Fruit fly (Drosophila melanogaster) whole organism, prepupa: ENCODE data around the gene sing.

Source experiments
- Blimp-1 ChIP-seq: fragments of 200-800 bp; sonication (Bioruptor generic); optimal IDR thresholded peaks from 3 replicates; lab custom pipeline; 2017; ENCODE audit warnings: missing biosample characterization, missing genetic modification characterization, mild to moderate bottlenecking, moderate library complexity, missing genetic modification reagents
- CG10631 ChIP-seq: fragments of 200-800 bp; sonication (Bioruptor generic); optimal IDR thresholded peaks from 2 replicates; lab custom pipeline; 2016; ENCODE audit warnings: missing biosample characterization, missing genetic modification characterization
- CG11762 ChIP-seq: fragments of 200-800 bp; sonication (Bioruptor generic); optimal IDR thresholded peaks from 3 replicates; lab custom pipeline; 2016; ENCODE audit warnings: missing biosample characterization, missing genetic modification characterization; ENCODE audit not compliant: insufficient read depth
- CG15336 ChIP-seq: fragments of 200-800 bp; sonication (Bioruptor generic); IDR thresholded peaks from 2 replicates; pipeline ENCODE4 v1.3.6; 2022; ENCODE audit warnings: missing biosample characterization, missing genetic modification characterization
- CG1621 ChIP-seq: fragments of 200-800 bp; sonication (Bioruptor generic); optimal IDR thresholded peaks from 3 replicates; lab custom pipeline; 2018; ENCODE audit warnings: missing biosample characterization, mild to moderate bottlenecking, missing genetic modification characterization
- CG31627 ChIP-seq: fragments of 200-800 bp; sonication (Bioruptor generic); optimal IDR thresholded peaks from 3 replicates; lab custom pipeline; 2016; ENCODE audit warnings: missing biosample characterization, missing genetic modification characterization
- CG32006 ChIP-seq: fragments of 200-800 bp; sonication (Bioruptor generic); optimal IDR thresholded peaks from 3 replicates; lab custom pipeline; 2017; ENCODE audit warnings: missing biosample characterization, mild to moderate bottlenecking, missing genetic modification characterization
- CG34406 ChIP-seq: fragments of 200-800 bp; sonication (Bioruptor generic); optimal IDR thresholded peaks from 3 replicates; lab custom pipeline; 2016; ENCODE audit warnings: missing biosample characterization, missing genetic modification characterization
- CG3919 ChIP-seq: fragments of 200-800 bp; sonication (Bioruptor generic); optimal IDR thresholded peaks from 3 replicates; lab custom pipeline; 2016; ENCODE audit warnings: missing biosample characterization, missing genetic modification characterization
- CG4318 ChIP-seq: fragments of 200-800 bp; sonication (Bioruptor generic); optimal IDR thresholded peaks from 3 replicates; lab custom pipeline; 2017; ENCODE audit warnings: missing biosample characterization, mild to moderate bottlenecking, missing genetic modification characterization
- CG6276 ChIP-seq: fragments of 200-800 bp; sonication (Bioruptor generic); optimal IDR thresholded peaks from 2 replicates; lab custom pipeline; 2017; ENCODE audit warnings: missing biosample characterization, mild to moderate bottlenecking, missing genetic modification characterization
- CG6792 ChIP-seq: fragments of 200-800 bp; sonication (Bioruptor generic); optimal IDR thresholded peaks from 3 replicates; lab custom pipeline; 2016; ENCODE audit warnings: missing biosample characterization, missing genetic modification characterization
- CG6808 ChIP-seq: fragments of 200-800 bp; sonication (Bioruptor generic); optimal IDR thresholded peaks from 3 replicates; lab custom pipeline; 2017; ENCODE audit warnings: missing biosample characterization, missing genetic modification characterization, mild to moderate bottlenecking, moderate library complexity, missing genetic modification reagents
- CG6854 ChIP-seq: fragments of 200-800 bp; sonication (Bioruptor generic); optimal IDR thresholded peaks from 2 replicates; lab custom pipeline; 2017; ENCODE audit warnings: missing biosample characterization, mild to moderate bottlenecking, missing genetic modification characterization
- CG7368 ChIP-seq: fragments of 200-800 bp; sonication (Bioruptor generic); optimal IDR thresholded peaks from 3 replicates; lab custom pipeline; 2016; ENCODE audit warnings: missing biosample characterization, missing genetic modification characterization
- CG8632 ChIP-seq: fragments of 200-800 bp; sonication (Bioruptor generic); optimal IDR thresholded peaks from 3 replicates; lab custom pipeline; 2016; ENCODE audit warnings: missing biosample characterization, missing genetic modification characterization
- CG9139 ChIP-seq: fragments of 200-800 bp; sonication (Bioruptor generic); optimal IDR thresholded peaks from 3 replicates; lab custom pipeline; 2017; ENCODE audit warnings: missing biosample characterization, mild to moderate bottlenecking, missing genetic modification characterization
- Eip75B ChIP-seq: fragments of 200-800 bp; sonication (Bioruptor generic); optimal IDR thresholded peaks from 3 replicates; lab custom pipeline; 2016; ENCODE audit warnings: missing biosample characterization, missing genetic modification characterization
- Eip78C ChIP-seq: fragments of 200-800 bp; sonication (Bioruptor generic); peaks from one replicate; lab custom pipeline; 2016; ENCODE audit warnings: missing biosample characterization, missing genetic modification characterization
- Ets21C ChIP-seq: fragments of 200-800 bp; sonication (Bioruptor generic); optimal IDR thresholded peaks from 3 replicates; lab custom pipeline; 2016; ENCODE audit warnings: missing biosample characterization, missing genetic modification characterization
- Ets96B ChIP-seq: fragments of 200-800 bp; optimal IDR thresholded peaks from 2 replicates; lab custom pipeline; 2019; ENCODE audit warnings: missing biosample characterization, mild to moderate bottlenecking, missing genetic modification characterization, moderate library complexity
- Gug ChIP-seq: fragments of 200-800 bp; sonication (Bioruptor generic); IDR thresholded peaks from 2 replicates; pipeline ENCODE4 v1.3.6; 2022; ENCODE audit warnings: missing biosample characterization, missing genetic modification characterization
- Hr39 ChIP-seq: fragments of 200-800 bp; sonication (Bioruptor generic); optimal IDR thresholded peaks from 2 replicates; lab custom pipeline; 2016; ENCODE audit warnings: missing biosample characterization, missing genetic modification characterization
- Hr4 ChIP-seq: fragments of 200-800 bp; sonication (Bioruptor generic); optimal IDR thresholded peaks from 3 replicates; lab custom pipeline; 2016; ENCODE audit warnings: missing biosample characterization, missing genetic modification characterization
- Lpt ChIP-seq: fragments of 200-800 bp; sonication (Bioruptor generic); optimal IDR thresholded peaks from 3 replicates; lab custom pipeline; 2016; ENCODE audit warnings: missing biosample characterization, missing genetic modification characterization
- Met ChIP-seq: fragments of 200-800 bp; sonication (Bioruptor generic); optimal IDR thresholded peaks from 3 replicates; lab custom pipeline; 2016; ENCODE audit warnings: missing biosample characterization, missing genetic modification characterization
- OdsH ChIP-seq: fragments of 200-800 bp; sonication (Bioruptor generic); optimal IDR thresholded peaks from 3 replicates; lab custom pipeline; 2016; ENCODE audit warnings: missing biosample characterization, missing genetic modification characterization
- Smox ChIP-seq: fragments of 200-800 bp; sonication (Bioruptor generic); optimal IDR thresholded peaks from 3 replicates; lab custom pipeline; 2016; ENCODE audit warnings: missing biosample characterization, missing genetic modification characterization
- Sox14 ChIP-seq: fragments of 200-800 bp; sonication (Bioruptor generic); optimal IDR thresholded peaks from 3 replicates; lab custom pipeline; 2016; ENCODE audit warnings: missing biosample characterization, missing genetic modification characterization
- achi ChIP-seq: fragments of 200-800 bp; sonication (Bioruptor generic); optimal IDR thresholded peaks from 3 replicates; lab custom pipeline; 2016; ENCODE audit warnings: missing biosample characterization, missing genetic modification characterization
- acj6 ChIP-seq: fragments of 200-800 bp; sonication (Bioruptor generic); optimal IDR thresholded peaks from 3 replicates; lab custom pipeline; 2016; ENCODE audit warnings: missing biosample characterization, missing genetic modification characterization
- cyc ChIP-seq: fragments of 200-800 bp; sonication (Bioruptor generic); optimal IDR thresholded peaks from 3 replicates; lab custom pipeline; 2016; ENCODE audit warnings: missing biosample characterization, missing genetic modification characterization
- dac ChIP-seq: fragments of 200-800 bp; sonication (Bioruptor generic); optimal IDR thresholded peaks from 2 replicates; lab custom pipeline; 2017; ENCODE audit warnings: missing biosample characterization, mild to moderate bottlenecking, missing genetic modification characterization
- dsx ChIP-seq: fragments of 200-800 bp; optimal IDR thresholded peaks from 3 replicates; lab custom pipeline; 2019; ENCODE audit warnings: missing biosample characterization, mild to moderate bottlenecking, missing genetic modification characterization, moderate library complexity; ENCODE audit not compliant: poor library complexity, severe bottlenecking
- esn ChIP-seq: fragments of 200-800 bp; sonication (Bioruptor generic); optimal IDR thresholded peaks from 2 replicates; lab custom pipeline; 2016; ENCODE audit warnings: missing biosample characterization, mild to moderate bottlenecking, missing genetic modification characterization, moderate library complexity
- fd59A ChIP-seq: fragments of 200-800 bp; sonication (Bioruptor generic); optimal IDR thresholded peaks from 2 replicates; lab custom pipeline; 2017; ENCODE audit warnings: missing biosample characterization, mild to moderate bottlenecking, missing genetic modification characterization, missing genetic modification reagents
- fd85E ChIP-seq: fragments of 200-800 bp; sonication (Bioruptor generic); optimal IDR thresholded peaks from 3 replicates; lab custom pipeline; 2016; ENCODE audit warnings: missing biosample characterization, missing genetic modification characterization
- fkh ChIP-seq: fragments of 200-800 bp; sonication (Bioruptor generic); optimal IDR thresholded peaks from 3 replicates; lab custom pipeline; 2017; ENCODE audit warnings: missing biosample characterization, mild to moderate bottlenecking, missing genetic modification characterization, moderate library complexity
- net ChIP-seq: fragments of 200-800 bp; sonication (Bioruptor generic); optimal IDR thresholded peaks from 3 replicates; lab custom pipeline; 2016; ENCODE audit warnings: missing biosample characterization, missing genetic modification characterization
- salr ChIP-seq, 2 experiments: fragments of 200-800 bp; sonication (Bioruptor generic); optimal IDR thresholded peaks; 3 replicates each; lab custom pipeline; 2016 to 2018; ENCODE audit warnings: missing biosample characterization in 2 of 2, missing genetic modification characterization in 2 of 2, mild to moderate bottlenecking in 1 of 2
- spab ChIP-seq: fragments of 200-800 bp; sonication (Bioruptor generic); optimal IDR thresholded peaks from 2 replicates; lab custom pipeline; 2017; ENCODE audit warnings: missing biosample characterization, mild to moderate bottlenecking, missing genetic modification characterization, missing genetic modification reagents
- svp ChIP-seq: fragments of 200-800 bp; sonication (Bioruptor generic); peaks from one replicate; lab custom pipeline; 2016; ENCODE audit warnings: missing biosample characterization, missing genetic modification characterization
- topi ChIP-seq: fragments of 200-800 bp; sonication (Bioruptor generic); optimal IDR thresholded peaks from 3 replicates; lab custom pipeline; 2016; ENCODE audit warnings: missing biosample characterization, missing genetic modification characterization
- vri ChIP-seq: fragments of 200-800 bp; sonication (Bioruptor generic); optimal IDR thresholded peaks from 3 replicates; lab custom pipeline; 2016; ENCODE audit warnings: missing biosample characterization, mild to moderate bottlenecking, missing genetic modification characterization

sing gene

DNA sequence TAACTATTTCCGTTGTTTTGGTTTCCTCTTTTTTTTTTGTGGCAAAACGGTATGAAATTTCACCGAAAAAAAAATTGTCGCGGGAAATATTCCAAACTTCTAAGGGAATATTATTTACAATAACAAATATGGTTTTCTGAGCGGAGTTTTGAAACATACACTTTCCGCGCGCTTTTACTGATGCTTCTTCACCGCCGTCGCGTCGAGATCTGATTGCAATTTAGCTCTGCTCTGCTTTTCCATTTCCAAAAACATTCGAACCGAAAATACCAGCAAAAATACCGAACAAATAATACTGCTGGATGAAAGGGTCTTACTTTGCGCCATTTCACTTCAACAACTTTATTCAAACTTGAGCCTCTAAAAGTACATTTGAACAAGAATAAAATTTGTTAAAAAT is 15.9 kb downstream of the sing start, which contains the start of gene Septin4:
Gene Septin4 (minus strand): TSS at position 215 of the 400 bp plus-strand sequence.
- TF ChIP-seq Eip78C (GFP tag; lab: Kevin White, UChicago) (peak; percentile 82), Hr4 (GFP tag; lab: Kevin White, UChicago) (no peak), spab (GFP tag; lab: Kevin White, UChicago) (no peak)

DNA sequence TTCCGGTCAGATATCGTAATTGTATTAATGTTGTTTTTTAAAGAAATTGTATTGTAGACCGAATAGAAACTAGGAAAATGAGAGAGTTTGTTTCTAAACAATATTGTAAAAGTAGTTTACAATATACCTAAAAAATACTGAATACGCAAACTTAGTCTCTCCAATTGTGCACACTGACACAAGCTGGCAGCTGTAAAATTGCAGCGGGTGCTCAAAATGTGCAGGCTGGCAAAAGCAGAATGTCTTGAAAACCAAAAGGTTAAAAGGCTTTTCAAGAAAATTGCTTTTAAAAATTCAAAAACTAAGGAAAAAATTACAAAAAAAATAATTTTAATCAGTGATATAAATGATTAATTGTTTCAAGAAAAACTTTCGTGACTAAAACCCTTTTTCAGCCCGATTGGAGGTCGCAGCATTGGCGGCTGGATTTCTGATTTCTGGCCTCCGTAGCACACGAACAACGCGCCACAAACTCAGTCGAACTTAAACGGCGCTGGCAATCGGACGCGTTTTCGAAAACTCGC is 16.6 kb downstream of the sing start, which contains the start of gene CG4678:
Gene CG4678 (plus strand): TSS at position 474 of the 524 bp plus-strand sequence.
- TF ChIP-seq salr (GFP tag; optimal IDR thresholded peaks at IDR 0.05; lab: Kevin White, UChicago) (no peak), Ets96B (tag; lab: Kevin White, UChicago) (no peak), Gug (GFP tag; lab: Robert Waterston, UW) (no peak), Hr4 (GFP tag; lab: Kevin White, UChicago) (no peak), Blimp-1 (no peak), svp (peak; percentile 72), CG32006 (GFP tag; lab: Kevin White, UChicago) (no peak)
- TF ChIP-seq, all 60 proteins: peak for 1

DNA sequence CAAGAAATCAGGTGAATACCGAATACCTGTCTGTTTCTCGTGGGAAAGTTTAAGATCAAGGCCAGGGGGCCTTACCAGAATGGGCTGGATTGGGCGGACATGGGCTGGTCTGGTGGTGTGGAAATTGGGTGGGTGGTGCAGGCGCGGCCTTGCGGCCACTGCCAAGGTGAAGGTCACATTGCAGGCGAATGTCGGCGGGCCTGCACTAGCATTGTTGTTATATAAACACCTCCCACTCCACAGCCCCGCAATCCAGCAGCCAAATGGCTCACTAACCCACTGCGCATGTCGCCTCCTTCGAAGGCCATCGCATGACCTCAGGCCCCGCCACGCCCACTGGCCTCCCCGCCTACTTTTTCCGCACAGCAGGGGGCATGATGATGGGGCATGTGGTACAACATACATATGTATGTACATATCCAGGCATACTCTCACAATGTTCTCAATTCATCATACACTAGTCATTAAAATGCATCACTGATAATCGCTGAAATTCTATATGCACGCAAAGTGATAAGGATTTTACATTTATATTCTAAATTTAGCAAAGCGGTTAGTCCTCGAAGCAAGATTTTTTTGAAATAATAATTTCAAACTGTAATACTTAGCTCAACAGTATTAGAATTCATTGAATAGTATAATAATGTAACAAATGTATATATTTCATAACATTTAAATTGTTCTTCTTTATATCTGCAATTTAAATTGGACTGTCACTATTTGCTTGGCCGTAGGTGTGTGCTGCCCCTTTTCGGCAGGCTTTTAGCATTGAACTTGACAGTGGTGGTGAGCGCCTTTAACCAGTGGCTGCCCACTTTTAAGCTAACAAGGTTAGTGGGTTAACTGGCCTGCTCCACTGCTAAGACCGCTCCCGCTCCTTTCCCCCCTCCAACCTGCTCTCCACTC is 17.8 kb downstream of the sing start:
- TF ChIP-seq CG6854 (GFP tag; lab: Kevin White, UChicago) (no peak), Eip78C (GFP tag; lab: Kevin White, UChicago) (peak; percentile 66), OdsH (GFP tag; lab: Kevin White, UChicago) (peak; percentile 4), Lpt (GFP tag; lab: Kevin White, UChicago) (no peak), CG9139 (GFP tag; lab: Kevin White, UChicago) (no peak), CG31627 (GFP tag; lab: Kevin White, UChicago) (no peak), dsx (GFP tag; lab: Kevin White, UChicago) (no peak), Gug (GFP tag; lab: Robert Waterston, UW) (no peak), CG15336 (peak; percentile 18; the same call in 1 of the 2 replicates), CG7368 (GFP tag; lab: Kevin White, UChicago) (no peak), Sox14 (no peak), Hr4 (GFP tag; lab: Kevin White, UChicago) (peak; percentile 13), CG8632 (GFP tag; lab: Kevin White, UChicago) (no peak), CG10631 (GFP tag; lab: Kevin White, UChicago) (no peak), CG6808 (GFP tag; lab: Kevin White, UChicago) (no peak), cyc (GFP tag; lab: Kevin White, UChicago) (no peak), esn (GFP tag; lab: Kevin White, UChicago) (no peak), fkh (GFP tag; lab: Kevin White, UChicago) (no peak), Hr39 (GFP tag; lab: Kevin White, UChicago) (no peak), CG6792 (GFP tag; lab: Kevin White, UChicago) (no peak), svp (peak; percentile 33), Smox (GFP tag; lab: Kevin White, UChicago) (no peak), achi (no peak), Blimp-1 (no peak), CG4318 (GFP tag; lab: Kevin White, UChicago) (peak; percentile 8), fd85E (GFP tag; lab: Kevin White, UChicago) (no peak), CG32006 (GFP tag; lab: Kevin White, UChicago) (peak; percentile 69), CG3919 (GFP tag; lab: Kevin White, UChicago) (no peak), CG1621 (no peak), topi (GFP tag; lab: Kevin White, UChicago) (no peak), CG11762 (GFP tag; lab: Kevin White, UChicago) (no peak), Eip75B (peak; percentile 5), dac (no peak), CG6276 (no peak), net (GFP tag; lab: Kevin White, UChicago) (no peak), vri (GFP tag; lab: Kevin White, UChicago) (no peak), fd59A (GFP tag; lab: Kevin White, UChicago) (no peak), Met (no peak), Ets21C (GFP tag; lab: Kevin White, UChicago) (no peak), CG34406 (GFP tag; lab: Kevin White, UChicago) (no peak), Ets96B (tag; lab: Kevin White, UChicago) (no peak), acj6 (GFP tag; lab: Kevin White, UChicago) (no peak)
